Worm (Caenorhabditis elegans) whole organism, L1 larva: ENCODE results near the gene exos-4.2.

Source experiments
- ceh-90 ChIP-seq: sonication (generic microtip); optimal IDR thresholded peaks from 2 replicates; lab custom pipeline; 2016; ENCODE audit warnings: missing genetic modification characterization, missing compliant biosample characterization
- mdl-1 ChIP-seq, 2 experiments: fragments of 150-350 bp; optimal IDR thresholded peaks; 2 replicates each; lab custom pipeline; 2014 to 2017; ENCODE audit warnings: missing biosample characterization in 2 of 2, missing genetic modification characterization in 2 of 2, inconsistent platforms in 1 of 2
- snpc-4 ChIP-seq: fragments of 150-350 bp; optimal IDR thresholded peaks from 2 replicates; lab custom pipeline; 2014; ENCODE audit warnings: missing biosample characterization, missing genetic modification characterization

DNA sequence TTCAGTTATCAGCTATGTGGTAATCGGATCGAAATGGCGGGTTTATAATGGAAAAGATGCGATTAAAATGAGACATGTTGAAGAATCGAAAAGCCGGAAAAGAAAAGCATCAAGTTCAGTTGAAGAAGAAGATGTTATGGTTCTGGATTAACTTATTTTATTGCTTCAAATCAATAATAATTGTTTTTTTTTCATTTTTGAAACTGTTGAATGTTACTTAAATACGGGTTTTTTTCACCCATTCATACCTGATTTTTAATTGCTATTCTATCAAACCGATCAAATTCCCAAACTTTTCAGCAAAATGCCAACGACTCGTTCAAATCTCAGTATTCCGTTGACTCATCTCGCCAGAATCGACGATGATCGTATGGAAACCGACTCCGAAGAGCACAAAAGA, at the start of gene exos-4.2:
- TF ChIP-seq ceh-90 (no peak), mdl-1 (tag; optimal IDR thresholded peaks at IDR 0.05; lab: Kevin White, UChicago) (no peak), snpc-4 (no peak)
